Fruit fly (Drosophila melanogaster) whole organism, embryonic: Measurements from ENCODE around the gene Ir31a.

ENCODE experiments used
- Bdp1 ChIP-seq: fragments of 200-800 bp; sonication (Bioruptor generic); optimal IDR thresholded peaks from 3 replicates; lab custom pipeline; 2016; ENCODE audit warnings: missing biosample characterization, missing genetic modification characterization
- CG12299 ChIP-seq: fragments of 200-800 bp; sonication (Bioruptor generic); optimal IDR thresholded peaks from 2 replicates; lab custom pipeline; 2018; ENCODE audit warnings: missing biosample characterization, mild to moderate bottlenecking, missing genetic modification characterization
- CG13296 ChIP-seq: fragments of 200-800 bp; sonication (Bioruptor generic); optimal IDR thresholded peaks from 3 replicates; lab custom pipeline; 2018; ENCODE audit warnings: missing biosample characterization, mild to moderate bottlenecking, missing genetic modification characterization
- CG14441 ChIP-seq: fragments of 200-800 bp; sonication (Bioruptor generic); IDR thresholded peaks from 2 replicates; pipeline ENCODE4 v1.3.6; 2022; ENCODE audit warnings: missing biosample characterization, missing genetic modification characterization
- CG17912 ChIP-seq: fragments of 200-800 bp; sonication (Bioruptor generic); optimal IDR thresholded peaks from 2 replicates; lab custom pipeline; 2018; ENCODE audit warnings: missing biosample characterization, mild to moderate bottlenecking, missing genetic modification characterization
- CG31224 ChIP-seq: fragments of 200-800 bp; sonication (Bioruptor generic); IDR thresholded peaks from 2 replicates; pipeline ENCODE4 v1.3.6; 2022; ENCODE audit warnings: missing biosample characterization, missing genetic modification characterization
- CG31441 ChIP-seq: fragments of 200-800 bp; sonication (Bioruptor generic); IDR thresholded peaks from 2 replicates; pipeline ENCODE4 v1.3.6; 2022; ENCODE audit warnings: missing biosample characterization, missing genetic modification characterization
- CG34376 ChIP-seq: fragments of 200-800 bp; sonication (Bioruptor generic); optimal IDR thresholded peaks from 2 replicates; lab custom pipeline; 2018; ENCODE audit warnings: missing biosample characterization, mild to moderate bottlenecking, missing genetic modification characterization
- CG4328 ChIP-seq: fragments of 200-800 bp; sonication (Bioruptor generic); optimal IDR thresholded peaks from 3 replicates; lab custom pipeline; 2017; ENCODE audit warnings: missing biosample characterization, missing genetic modification reagents, missing genetic modification characterization
- CG5180 ChIP-seq: fragments of 200-800 bp; sonication (Bioruptor generic); optimal IDR thresholded peaks from 3 replicates; lab custom pipeline; 2017; ENCODE audit warnings: missing biosample characterization, missing genetic modification characterization, mild to moderate bottlenecking, moderate library complexity, missing genetic modification reagents
- CG5953 ChIP-seq: fragments of 200-800 bp; sonication (Bioruptor generic); IDR thresholded peaks from 2 replicates; pipeline ENCODE4 v1.3.6; 2022; ENCODE audit warnings: missing biosample characterization, missing genetic modification characterization
- CG6254 ChIP-seq: fragments of 200-800 bp; sonication (Bioruptor generic); optimal IDR thresholded peaks from 3 replicates; lab custom pipeline; 2017; ENCODE audit warnings: mild to moderate bottlenecking, missing biosample characterization, missing genetic modification reagents, missing genetic modification characterization
- CG6854 ChIP-seq: fragments of 200-800 bp; sonication (Bioruptor generic); optimal IDR thresholded peaks from 3 replicates; lab custom pipeline; 2017; ENCODE audit warnings: missing biosample characterization, mild to moderate bottlenecking, missing genetic modification characterization
- CG9797 ChIP-seq: fragments of 200-800 bp; sonication (Bioruptor generic); optimal IDR thresholded peaks from 3 replicates; lab custom pipeline; 2018; ENCODE audit warnings: missing biosample characterization, mild to moderate bottlenecking, missing genetic modification characterization
- CoRest ChIP-seq: fragments of 200-800 bp; sonication (Bioruptor generic); optimal IDR thresholded peaks from 3 replicates; lab custom pipeline; 2018; ENCODE audit warnings: missing biosample characterization, mild to moderate bottlenecking, missing genetic modification characterization, moderate library complexity
- Dad ChIP-seq: fragments of 200-800 bp; sonication (Bioruptor generic); optimal IDR thresholded peaks from 3 replicates; lab custom pipeline; 2016; ENCODE audit warnings: missing biosample characterization, missing genetic modification characterization
- Dip3 ChIP-seq: fragments of 200-800 bp; sonication (Bioruptor generic); optimal IDR thresholded peaks from 3 replicates; lab custom pipeline; 2016; ENCODE audit warnings: missing biosample characterization, missing genetic modification characterization
- Dp ChIP-seq: fragments of 200-800 bp; sonication (Bioruptor generic); optimal IDR thresholded peaks from 2 replicates; lab custom pipeline; 2018; ENCODE audit warnings: missing biosample characterization, mild to moderate bottlenecking, missing genetic modification characterization, moderate library complexity
- Ets65A ChIP-seq: fragments of 200-800 bp; sonication (Bioruptor generic); peaks from one replicate; lab custom pipeline; 2016; ENCODE audit warnings: missing biosample characterization, missing genetic modification characterization
- Fer2 ChIP-seq: fragments of 200-800 bp; sonication (Bioruptor generic); optimal IDR thresholded peaks from 2 replicates; lab custom pipeline; 2018; ENCODE audit warnings: missing biosample characterization, mild to moderate bottlenecking, missing genetic modification characterization, moderate library complexity
- H15 ChIP-seq: fragments of 200-800 bp; sonication (Bioruptor generic); IDR thresholded peaks from 3 replicates; pipeline ENCODE4 v1.3.6; 2022; ENCODE audit warnings: missing biosample characterization, missing genetic modification characterization
- HLH54F ChIP-seq: fragments of 200-800 bp; sonication (Bioruptor generic); optimal IDR thresholded peaks from 3 replicates; lab custom pipeline; 2016; ENCODE audit warnings: missing biosample characterization, missing genetic modification characterization
- Hr78 ChIP-seq, 2 experiments: fragments of 200-800 bp in 1 of 2; fragments of >200 bp in 1 of 2; sonication (Bioruptor generic) in 1 of 2; optimal IDR thresholded peaks; 2 replicates each; lab custom pipeline; 2017 to 2019; ENCODE audit warnings: missing biosample characterization in 2 of 2, missing genetic modification characterization in 2 of 2, mild to moderate bottlenecking in 1 of 2, moderate library complexity in 1 of 2
- NK7.1 ChIP-seq: fragments of 200-800 bp; sonication (Bioruptor generic); optimal IDR thresholded peaks from 3 replicates; lab custom pipeline; 2016; ENCODE audit warnings: missing biosample characterization, missing genetic modification characterization
- Sry-β ChIP-seq: fragments of 200-800 bp; sonication (Bioruptor generic); optimal IDR thresholded peaks from 2 replicates; lab custom pipeline; 2018; ENCODE audit warnings: missing biosample characterization, mild to moderate bottlenecking, missing genetic modification characterization, moderate library complexity
- Tbp ChIP-seq: fragments of >200 bp; optimal IDR thresholded peaks from 2 replicates; lab custom pipeline; 2018; ENCODE audit warnings: missing biosample characterization, missing genetic modification characterization
- Usf ChIP-seq: fragments of 200-800 bp; sonication (Bioruptor generic); optimal IDR thresholded peaks from 2 replicates; lab custom pipeline; 2017; ENCODE audit warnings: missing genotype, missing biosample characterization, missing genetic modification characterization
- caup ChIP-seq: fragments of 200-800 bp; sonication (Bioruptor generic); optimal IDR thresholded peaks from 3 replicates; lab custom pipeline; 2017; ENCODE audit warnings: missing biosample characterization, mild to moderate bottlenecking, missing genetic modification characterization, moderate library complexity; ENCODE audit not compliant: severe bottlenecking
- chn ChIP-seq: fragments of 200-800 bp; sonication (Bioruptor generic); optimal IDR thresholded peaks from 2 replicates; lab custom pipeline; 2016; ENCODE audit warnings: missing biosample characterization, missing genetic modification characterization
- corto ChIP-seq: fragments of 200-800 bp; sonication (Bioruptor generic); optimal IDR thresholded peaks from 2 replicates; lab custom pipeline; 2016; ENCODE audit warnings: missing biosample characterization, mild to moderate bottlenecking, missing genetic modification characterization, moderate library complexity
- cwo ChIP-seq: fragments of 200-800 bp; sonication (Bioruptor generic); optimal IDR thresholded peaks from 3 replicates; lab custom pipeline; 2017; ENCODE audit warnings: missing biosample characterization, missing genetic modification characterization, mild to moderate bottlenecking, moderate library complexity, missing genetic modification reagents
- emc ChIP-seq: fragments of 200-800 bp; sonication (Bioruptor generic); optimal IDR thresholded peaks from 2 replicates; lab custom pipeline; 2016; ENCODE audit warnings: missing biosample characterization, missing genetic modification characterization
- esg ChIP-seq: fragments of 200-800 bp; sonication (Bioruptor generic); conservative IDR thresholded peaks from 2 replicates; pipeline ENCODE4 v1.3.6; 2022; ENCODE audit warnings: missing biosample characterization, missing genetic modification characterization
- gcm ChIP-seq: fragments of 200-800 bp; sonication (Bioruptor generic); optimal IDR thresholded peaks from 2 replicates; lab custom pipeline; 2019; ENCODE audit warnings: missing biosample characterization, mild to moderate bottlenecking, missing genetic modification characterization, moderate library complexity
- gem ChIP-seq: fragments of 200-800 bp; sonication (Bioruptor generic); optimal IDR thresholded peaks from 2 replicates; lab custom pipeline; 2019; ENCODE audit warnings: missing biosample characterization, mild to moderate bottlenecking, missing genetic modification characterization, moderate library complexity
- jigr1 ChIP-seq: fragments of 200-800 bp; sonication (Bioruptor generic); IDR thresholded peaks from 3 replicates; pipeline ENCODE4 v1.3.6; 2022; ENCODE audit warnings: missing biosample characterization, missing genetic modification characterization
- kay ChIP-seq: fragments of 200-800 bp; sonication (Bioruptor generic); optimal IDR thresholded peaks from 2 replicates; lab custom pipeline; 2016; ENCODE audit warnings: missing biosample characterization, missing genetic modification characterization
- lab ChIP-seq: fragments of 200-800 bp; sonication (Bioruptor generic); optimal IDR thresholded peaks from 3 replicates; lab custom pipeline; 2017; ENCODE audit warnings: missing biosample characterization, missing genetic modification characterization, mild to moderate bottlenecking, moderate library complexity, missing genetic modification reagents
- lilli ChIP-seq: fragments of 200-800 bp; sonication (Bioruptor generic); optimal IDR thresholded peaks from 3 replicates; lab custom pipeline; 2016; ENCODE audit warnings: missing biosample characterization, missing genetic modification characterization
- lmd ChIP-seq: fragments of 200-800 bp; sonication (Bioruptor generic); IDR thresholded peaks from 2 replicates; pipeline ENCODE4 v1.3.6; 2022; ENCODE audit warnings: missing biosample characterization, missing genetic modification characterization
- maf-S ChIP-seq: fragments of 200-800 bp; sonication (Bioruptor generic); optimal IDR thresholded peaks from 2 replicates; lab custom pipeline; 2016; ENCODE audit warnings: missing biosample characterization, missing genetic modification characterization
- salm ChIP-seq: fragments of 200-800 bp; sonication (Bioruptor generic); optimal IDR thresholded peaks from 2 replicates; lab custom pipeline; 2018; ENCODE audit warnings: missing biosample characterization, mild to moderate bottlenecking, missing genetic modification characterization
- sc ChIP-seq, 3 experiments: fragments of >200 bp in 2 of 3; fragments of 200-800 bp in 1 of 3; sonication (Bioruptor generic) in 1 of 3; optimal IDR thresholded peaks; 2 replicates in 2 of 3; 3 replicates in 1 of 3; lab custom pipeline; 2017; ENCODE audit warnings: mild to moderate bottlenecking in 1 of 3, missing biosample characterization in 1 of 3, missing genetic modification characterization in 1 of 3, missing genetic modification reagents in 1 of 3
- slp2 ChIP-seq: fragments of 200-800 bp; sonication (Bioruptor generic); optimal IDR thresholded peaks from 2 replicates; lab custom pipeline; 2016; ENCODE audit warnings: missing biosample characterization, missing genetic modification characterization
- tin ChIP-seq: fragments of 200-800 bp; sonication (Bioruptor generic); optimal IDR thresholded peaks from 3 replicates; lab custom pipeline; 2016; ENCODE audit warnings: missing biosample characterization, missing genetic modification characterization
- trh ChIP-seq: fragments of 200-800 bp; sonication (Bioruptor generic); optimal IDR thresholded peaks from 2 replicates; lab custom pipeline; 2016; ENCODE audit warnings: missing biosample characterization, missing genetic modification characterization
- vnd ChIP-seq: fragments of 200-800 bp; sonication (Bioruptor generic); IDR thresholded peaks from 3 replicates; pipeline ENCODE4 v1.3.6; 2022; ENCODE audit warnings: missing biosample characterization, missing genetic modification characterization; ENCODE audit not compliant: partially characterized antibody
- zf30C ChIP-seq: fragments of 200-800 bp; sonication (Bioruptor generic); optimal IDR thresholded peaks from 3 replicates; lab custom pipeline; 2018; ENCODE audit warnings: missing biosample characterization, mild to moderate bottlenecking, missing genetic modification characterization
- zfh2 ChIP-seq: fragments of 200-800 bp; sonication (Bioruptor generic); optimal IDR thresholded peaks from 2 replicates; lab custom pipeline; 2016; ENCODE audit warnings: missing biosample characterization, missing genetic modification characterization

The Ir31a gene

dm6 chr2L:10430802-10431476, 25.6 kb downstream of the Ir31a start, which contains the start of the genes Bug22 and TfIIB (continued):
- peak; percentile 6 for TF ChIP-seq Dp (GFP tag; lab: Kevin White, UChicago)
- TF ChIP-seq CG6854 = no peak
- TF ChIP-seq CG6254 = no peak
- TF ChIP-seq NK7.1 = no peak
- peak; percentile 81 for TF ChIP-seq chn (GFP tag; lab: Kevin White, UChicago)
- TF ChIP-seq lmd (GFP tag; lab: Robert Waterston, UW) = no peak; the same call in 1 of the 2 replicates
- TF ChIP-seq Tbp (GFP tag; lab: Kevin White, UChicago) = no peak
- TF ChIP-seq Dad (GFP tag; lab: Kevin White, UChicago) = peak; percentile 39
- peak; percentile 70 for TF ChIP-seq Dip3 (GFP tag; lab: Kevin White, UChicago)
- TF ChIP-seq gem = peak; percentile 85
- peak; percentile 57 for TF ChIP-seq slp2 (GFP tag; lab: Kevin White, UChicago)
- peak; percentile 44 for TF ChIP-seq CG4328 (GFP tag; lab: Kevin White, UChicago)
- no peak for TF ChIP-seq emc
- TF ChIP-seq CoRest = peak; percentile 76
- TF ChIP-seq salm (tag; lab: Kevin White, UChicago) = peak; percentile 17
- peak; percentile 36 for TF ChIP-seq kay
- peak; percentile 38; the same call in 1 of the 2 replicates for TF ChIP-seq CG31224
- TF ChIP-seq lilli (GFP tag; lab: Kevin White, UChicago) = peak; percentile 86
- TF ChIP-seq lab (GFP tag; lab: Kevin White, UChicago) = no peak
- TF ChIP-seq H15 (GFP tag; lab: Robert Waterston, UW) = no peak
- TF ChIP-seq CG5953 = no peak
- no peak for TF ChIP-seq Usf (GFP tag; lab: Kevin White, UChicago)
- peak; percentile 28 for TF ChIP-seq CG12299 (tag; lab: Kevin White, UChicago)
- TF ChIP-seq trh (GFP tag; lab: Kevin White, UChicago) = peak; percentile 24
- TF ChIP-seq Ets65A (GFP tag; lab: Kevin White, UChicago) = peak; percentile 94
- TF ChIP-seq CG5180 (GFP tag; lab: Kevin White, UChicago) = no peak
- peak; percentile 32 for TF ChIP-seq CG9797 (GFP tag; lab: Kevin White, UChicago)
- TF ChIP-seq tin (GFP tag; lab: Kevin White, UChicago) = peak; percentile 67
- TF ChIP-seq cwo = no peak
- peak; percentile 70 for TF ChIP-seq CG14441 (GFP tag; lab: Robert Waterston, UW)
- no peak for TF ChIP-seq zf30C (GFP tag; lab: Kevin White, UChicago)
- peak; percentile 62 for TF ChIP-seq maf-S (GFP tag; lab: Kevin White, UChicago)
- TF ChIP-seq Fer2 (tag; lab: Kevin White, UChicago) = peak; percentile 28
- no peak for TF ChIP-seq jigr1 (GFP tag; lab: Robert Waterston, UW)
- TF ChIP-seq CG34376 (GFP tag; lab: Kevin White, UChicago) = peak; percentile 41
- TF ChIP-seq corto = no peak
- no peak for TF ChIP-seq sc (optimal IDR thresholded peaks at IDR 0.05; lab: Kevin White, UChicago)
- no peak for TF ChIP-seq sc (GFP tag; optimal IDR thresholded peaks at IDR 0.05; lab: Kevin White, UChicago)
- TF ChIP-seq gcm (GFP tag; lab: Kevin White, UChicago) = no peak
- peak; percentile 79 for TF ChIP-seq CG31441 (GFP tag; lab: Robert Waterston, UW)
- TF ChIP-seq vnd = no peak
- TF ChIP-seq Hr78 (GFP tag; optimal IDR thresholded peaks at IDR 0.05; lab: Kevin White, UChicago) = no peak
- TF ChIP-seq HLH54F (GFP tag; lab: Kevin White, UChicago) = peak; percentile 83
- TF ChIP-seq CG13296 (GFP tag; lab: Kevin White, UChicago) = peak; percentile 62
- TF ChIP-seq Bdp1 (GFP tag; lab: Kevin White, UChicago) = peak; percentile 27
- peak; percentile 41; the same call in 1 of the 2 replicates for TF ChIP-seq esg (GFP tag; lab: Robert Waterston, UW)
- TF ChIP-seq Sry-β (GFP tag; lab: Kevin White, UChicago) = peak; percentile 8
- peak; percentile 75 for TF ChIP-seq zfh2 (GFP tag; lab: Kevin White, UChicago)
- no peak for TF ChIP-seq caup (GFP tag; lab: Kevin White, UChicago)
- TF ChIP-seq CG17912 = peak; percentile 32
